Worm (Caenorhabditis elegans) whole organism, young adult: ENCODE measurements around the gene F11C1.10.

ENCODE experiments used
- F23B12.7 ChIP-seq: sonication (generic microtip); optimal IDR thresholded peaks from 2 replicates; lab custom pipeline; 2017; ENCODE audit warnings: missing genetic modification characterization, mild to moderate bottlenecking, missing compliant biosample characterization, antibody characterized with exemption, moderate library complexity; ENCODE audit not compliant: insufficient read depth
- F33H1.4 ChIP-seq: fragments of 200-800 bp; sonication (Bioruptor generic); IDR thresholded peaks from 2 replicates; pipeline ENCODE4 v1.3.6; 2022; ENCODE audit warnings: missing genetic modification reagents, missing genetic modification characterization, missing compliant biosample characterization
- F39B2.1 ChIP-seq: fragments of 200-800 bp; sonication (Bioruptor generic); IDR thresholded peaks from 2 replicates; pipeline ENCODE4 v1.3.6; 2022; ENCODE audit warnings: missing genetic modification reagents, missing genetic modification characterization, missing compliant biosample characterization
- F52B5.7 ChIP-seq: sonication (generic microtip); optimal IDR thresholded peaks from 2 replicates; lab custom pipeline; 2016; ENCODE audit warnings: mild to moderate bottlenecking, missing genetic modification characterization, missing compliant biosample characterization
- K11D2.4 ChIP-seq: fragments of 200-800 bp; sonication (Bioruptor generic); IDR thresholded peaks from 2 replicates; pipeline ENCODE4 v1.3.6; 2022; ENCODE audit warnings: missing genetic modification reagents, missing genetic modification characterization, missing compliant biosample characterization
- K12H6.12 ChIP-seq: fragments of 200-800 bp; sonication (Bioruptor generic); optimal IDR thresholded peaks from 2 replicates; lab custom pipeline; 2018; ENCODE audit warnings: mild to moderate bottlenecking, missing genetic modification characterization, missing compliant biosample characterization
- Y53F4B.3 ChIP-seq: fragments of 200-800 bp; sonication (Bioruptor generic); IDR thresholded peaks from 2 replicates; pipeline ENCODE4 v1.3.6; 2022; ENCODE audit warnings: missing genetic modification reagents, missing genetic modification characterization, missing compliant biosample characterization
- attf-3 ChIP-seq: fragments of 200-800 bp; sonication (Bioruptor generic); conservative IDR thresholded peaks from 2 replicates; pipeline ENCODE4 v1.3.6; 2022; ENCODE audit warnings: missing genetic modification reagents, missing genetic modification characterization, missing compliant biosample characterization
- attf-5 ChIP-seq: fragments of 200-800 bp; sonication (Bioruptor generic); optimal IDR thresholded peaks from 2 replicates; lab custom pipeline; 2018; ENCODE audit warnings: mild to moderate bottlenecking, missing genetic modification characterization, missing compliant biosample characterization
- bed-1 ChIP-seq: fragments of 200-800 bp; sonication (Bioruptor generic); IDR thresholded peaks from 2 replicates; pipeline ENCODE4 v1.3.6; 2022; ENCODE audit warnings: missing genetic modification reagents, missing genetic modification characterization, missing compliant biosample characterization
- cebp-1 ChIP-seq, 2 experiments: fragments of 200-800 bp in 1 of 2; sonication (Bioruptor generic) in 1 of 2; sonication (generic microtip) in 1 of 2; IDR thresholded peaks in 1 of 2; optimal IDR thresholded peaks in 1 of 2; 2 replicates each; pipeline versions ENCODE4 v1.3.6 to Lab custom; 2017 to 2022; ENCODE audit warnings: missing compliant biosample characterization in 2 of 2, missing genetic modification characterization in 2 of 2, mild to moderate bottlenecking in 1 of 2, missing genetic modification reagents in 1 of 2, moderate library complexity in 1 of 2
- ceh-100 ChIP-seq: fragments of 200-800 bp; sonication (Bioruptor generic); IDR thresholded peaks from 2 replicates; pipeline ENCODE4 v1.3.6; 2022; ENCODE audit warnings: missing genetic modification reagents, missing genetic modification characterization, missing compliant biosample characterization
- ceh-27 ChIP-seq: fragments of 200-800 bp; sonication (Bioruptor generic); optimal IDR thresholded peaks from 2 replicates; lab custom pipeline; 2018; ENCODE audit warnings: mild to moderate bottlenecking, missing genetic modification characterization, moderate library complexity, missing compliant biosample characterization
- chd-7 ChIP-seq: sonication (generic microtip); optimal IDR thresholded peaks from 2 replicates; lab custom pipeline; 2016; ENCODE audit warnings: mild to moderate bottlenecking, missing genetic modification characterization, moderate library complexity, missing compliant biosample characterization
- dox-1 ChIP-seq: fragments of 200-800 bp; sonication (Bioruptor generic); IDR thresholded peaks from 2 replicates; pipeline ENCODE4 v1.3.6; 2022; ENCODE audit warnings: missing genetic modification reagents, missing genetic modification characterization, missing compliant biosample characterization
- egl-18 ChIP-seq: fragments of 200-800 bp; sonication (Bioruptor generic); IDR thresholded peaks from 2 replicates; pipeline ENCODE4 v1.3.6; 2022; ENCODE audit warnings: missing genetic modification reagents, missing genetic modification characterization, missing compliant biosample characterization
- ets-4 ChIP-seq: fragments of 200-800 bp; sonication (Bioruptor generic); optimal IDR thresholded peaks from 2 replicates; lab custom pipeline; 2018; ENCODE audit warnings: mild to moderate bottlenecking, missing genetic modification characterization, missing compliant biosample characterization
- gei-17 ChIP-seq: fragments of 200-800 bp; sonication (Bioruptor generic); optimal IDR thresholded peaks from 2 replicates; lab custom pipeline; 2018; ENCODE audit warnings: mild to moderate bottlenecking, missing genetic modification characterization, missing compliant biosample characterization
- hmg-1.2 ChIP-seq: fragments of 200-800 bp; sonication (Bioruptor generic); IDR thresholded peaks from 2 replicates; pipeline ENCODE4 v1.3.6; 2022; ENCODE audit warnings: missing genetic modification reagents, missing genetic modification characterization, missing compliant biosample characterization
- hmg-20 ChIP-seq: fragments of 200-800 bp; sonication (Bioruptor generic); IDR thresholded peaks from 2 replicates; pipeline ENCODE4 v1.3.6; 2022; ENCODE audit warnings: missing genetic modification reagents, missing genetic modification characterization, missing compliant biosample characterization
- lag-1 ChIP-seq: fragments of 200-800 bp; sonication (Bioruptor generic); IDR thresholded peaks from 2 replicates; pipeline ENCODE4 v1.3.6; 2022; ENCODE audit warnings: missing genetic modification reagents, missing genetic modification characterization, missing compliant biosample characterization
- let-526 ChIP-seq: fragments of 200-800 bp; sonication (Bioruptor generic); IDR thresholded peaks from 2 replicates; pipeline ENCODE4 v1.3.6; 2022; ENCODE audit warnings: missing genetic modification reagents, missing genetic modification characterization, missing compliant biosample characterization
- lin-26 ChIP-seq: fragments of 200-800 bp; sonication (Bioruptor generic); IDR thresholded peaks from 2 replicates; pipeline ENCODE4 v1.3.6; 2022; ENCODE audit warnings: missing genetic modification reagents, missing genetic modification characterization, missing compliant biosample characterization
- lin-40 ChIP-seq: sonication (generic microtip); optimal IDR thresholded peaks from 2 replicates; lab custom pipeline; 2016; ENCODE audit warnings: missing genetic modification characterization, mild to moderate bottlenecking, missing compliant biosample characterization, missing genotype, missing genetic modification reagents
- madf-6 ChIP-seq: fragments of 200-800 bp; sonication (Bioruptor generic); IDR thresholded peaks from 2 replicates; pipeline ENCODE4 v1.3.6; 2022; ENCODE audit warnings: missing genetic modification reagents, missing genetic modification characterization, missing compliant biosample characterization
- mcd-1 ChIP-seq: fragments of 200-800 bp; sonication (Bioruptor generic); IDR thresholded peaks from 2 replicates; pipeline ENCODE4 v1.3.6; 2022; ENCODE audit warnings: missing genetic modification reagents, missing genetic modification characterization, missing compliant biosample characterization
- mes-4 ChIP-seq: sonication (generic microtip); optimal IDR thresholded peaks from 2 replicates; lab custom pipeline; 2016; ENCODE audit warnings: missing genotype, missing genetic modification characterization, missing compliant biosample characterization
- nhr-27 ChIP-seq: fragments of 200-800 bp; sonication (Bioruptor generic); optimal IDR thresholded peaks from 2 replicates; lab custom pipeline; 2018; ENCODE audit warnings: mild to moderate bottlenecking, missing genetic modification characterization, moderate library complexity, missing compliant biosample characterization
- nhr-80 ChIP-seq: sonication (generic microtip); optimal IDR thresholded peaks from 2 replicates; lab custom pipeline; 2016; ENCODE audit warnings: missing genetic modification characterization, missing compliant biosample characterization
- pbrm-1 ChIP-seq: fragments of 200-800 bp; sonication (Bioruptor generic); IDR thresholded peaks from 2 replicates; pipeline ENCODE4 v1.3.6; 2022; ENCODE audit warnings: missing genetic modification reagents, missing genetic modification characterization, missing compliant biosample characterization
- pha-4 ChIP-seq: fragments of 150-350 bp; sonication (generic microtip); optimal IDR thresholded peaks from 2 replicates; lab custom pipeline; 2014; ENCODE audit warnings: missing biosample characterization, missing genetic modification reagents, missing genetic modification characterization
- rcor-1 ChIP-seq: fragments of 200-800 bp; sonication (Bioruptor generic); IDR thresholded peaks from 2 replicates; pipeline ENCODE4 v1.3.6; 2022; ENCODE audit warnings: missing genetic modification reagents, missing genetic modification characterization, missing compliant biosample characterization
- rpc-1 ChIP-seq, 2 experiments: fragments of 150-350 bp in 1 of 2; sonication (generic microtip) in 1 of 2; optimal IDR thresholded peaks; 2 replicates each; lab custom pipeline; 2014 to 2018; ENCODE audit warnings: missing biosample characterization in 1 of 2, missing genetic modification characterization in 1 of 2, missing genetic modification reagents in 1 of 2, missing genotype in 1 of 2
- tbp1 ChIP-seq: fragments of 200-800 bp; sonication (Bioruptor generic); optimal IDR thresholded peaks from 2 replicates; lab custom pipeline; 2018; ENCODE audit warnings: mild to moderate bottlenecking, missing genetic modification characterization, missing compliant biosample characterization
- tbx-9 ChIP-seq: sonication (generic microtip); optimal IDR thresholded peaks from 2 replicates; lab custom pipeline; 2016; ENCODE audit warnings: borderline replicate concordance, missing genetic modification characterization, inconsistent platforms, missing compliant biosample characterization
- tlf-1 ChIP-seq: fragments of 200-800 bp; sonication (Bioruptor generic); optimal IDR thresholded peaks from 2 replicates; lab custom pipeline; 2018; ENCODE audit warnings: mild to moderate bottlenecking, missing genetic modification characterization, missing compliant biosample characterization
- xnd-1 ChIP-seq: sonication (generic microtip); optimal IDR thresholded peaks from 2 replicates; lab custom pipeline; 2016; ENCODE audit warnings: missing genotype, missing genetic modification reagents, missing genetic modification characterization, missing compliant biosample characterization
- zfh-2 ChIP-seq: fragments of 200-800 bp; sonication (Bioruptor generic); conservative IDR thresholded peaks from 2 replicates; pipeline ENCODE4 v1.3.6; 2022; ENCODE audit warnings: missing genetic modification reagents, missing genetic modification characterization, missing compliant biosample characterization
- zim-3 ChIP-seq: sonication (generic microtip); optimal IDR thresholded peaks from 2 replicates; lab custom pipeline; 2017; ENCODE audit warnings: mild to moderate bottlenecking, missing genetic modification characterization, moderate library complexity, missing compliant biosample characterization
- ztf-18 ChIP-seq: sonication (generic microtip); optimal IDR thresholded peaks from 2 replicates; lab custom pipeline; 2016; ENCODE audit warnings: missing genotype, mild to moderate bottlenecking, missing genetic modification characterization, missing compliant biosample characterization
- ztf-25 ChIP-seq: fragments of 200-800 bp; sonication (Bioruptor generic); IDR thresholded peaks from 2 replicates; pipeline ENCODE4 v1.3.6; 2022; ENCODE audit warnings: missing genetic modification reagents, missing genetic modification characterization, missing compliant biosample characterization
- ztf-6 ChIP-seq: fragments of 200-800 bp; sonication (Bioruptor generic); IDR thresholded peaks from 2 replicates; pipeline ENCODE4 v1.3.6; 2022; ENCODE audit warnings: missing genetic modification reagents, missing genetic modification characterization, missing compliant biosample characterization

The F11C1.10 gene

DNA sequence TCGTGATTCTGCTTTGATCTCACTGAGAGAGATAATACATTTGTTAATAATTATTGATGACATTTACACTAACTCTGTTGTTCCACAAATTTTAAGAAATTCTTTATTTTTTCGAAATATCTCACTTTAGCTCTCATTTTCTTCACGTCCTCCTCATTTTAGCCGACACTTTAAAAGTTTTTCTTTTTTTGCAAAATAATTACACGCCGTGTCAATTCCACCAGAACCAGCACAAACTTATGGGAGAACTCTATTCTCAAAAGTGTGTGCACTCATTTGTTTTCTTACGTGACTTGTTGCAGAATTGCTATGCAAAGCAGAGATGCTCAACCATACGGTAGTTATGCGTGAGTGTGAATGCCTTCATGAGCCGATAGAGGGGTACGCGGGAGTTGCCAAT, 11.7 kb upstream of the F11C1.10 start, which contains the start of gene frpr-2:
Gene frpr-2 (plus strand): TSS at position 301 of the 400 bp plus-strand sequence.
- TF ChIP-seq pha-4 (tag; lab: Kevin White, UChicago) (no peak), zim-3 (no peak), ets-4 (GFP tag; lab: Kevin White, UChicago) (no peak), lag-1 (GFP tag; lab: Robert Waterston, UW) (no peak), tlf-1 (GFP tag; lab: Kevin White, UChicago) (no peak), rpc-1 (optimal IDR thresholded peaks at IDR 0.05; lab: Kevin White, UChicago) (no peak), rpc-1 (tag; optimal IDR thresholded peaks at IDR 0.05; lab: Kevin White, UChicago) (no peak), Y53F4B.3 (GFP tag; lab: Robert Waterston, UW) (no peak), attf-3 (GFP tag; lab: Robert Waterston, UW) (no peak), F33H1.4 (no peak), nhr-27 (tag; lab: Kevin White, UChicago) (no peak), hmg-20 (GFP tag; lab: Robert Waterston, UW) (no peak)
- TF ChIP-seq, all 124 proteins: peak for 0

DNA sequence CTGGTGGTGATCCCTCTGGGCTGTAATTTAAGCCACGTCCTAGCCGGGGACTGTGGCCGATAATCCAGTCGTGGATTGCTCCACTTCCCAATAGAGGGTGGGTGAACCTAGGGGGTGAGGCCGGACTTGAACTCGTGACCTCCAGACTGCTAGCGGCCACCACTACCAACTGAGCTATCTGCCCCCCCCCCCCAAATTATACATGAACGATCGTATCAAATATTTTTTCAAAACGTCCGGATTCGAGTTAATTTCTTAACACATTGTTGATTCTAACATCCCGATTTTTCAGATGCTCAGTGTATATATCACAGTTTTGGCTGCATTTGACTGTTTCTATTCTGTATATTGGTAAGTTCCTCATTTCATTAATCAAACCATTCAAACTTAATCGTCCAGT, 9.8 kb upstream of the F11C1.10 start:
- TF ChIP-seq rpc-1 (optimal IDR thresholded peaks at IDR 0.05; lab: Kevin White, UChicago): peak; percentile 3
- peak; percentile 56 for TF ChIP-seq rpc-1 (tag; optimal IDR thresholded peaks at IDR 0.05; lab: Kevin White, UChicago)
- TF ChIP-seq, all 124 proteins: peak for 1; not testable (repeated sequence) for 123

DNA sequence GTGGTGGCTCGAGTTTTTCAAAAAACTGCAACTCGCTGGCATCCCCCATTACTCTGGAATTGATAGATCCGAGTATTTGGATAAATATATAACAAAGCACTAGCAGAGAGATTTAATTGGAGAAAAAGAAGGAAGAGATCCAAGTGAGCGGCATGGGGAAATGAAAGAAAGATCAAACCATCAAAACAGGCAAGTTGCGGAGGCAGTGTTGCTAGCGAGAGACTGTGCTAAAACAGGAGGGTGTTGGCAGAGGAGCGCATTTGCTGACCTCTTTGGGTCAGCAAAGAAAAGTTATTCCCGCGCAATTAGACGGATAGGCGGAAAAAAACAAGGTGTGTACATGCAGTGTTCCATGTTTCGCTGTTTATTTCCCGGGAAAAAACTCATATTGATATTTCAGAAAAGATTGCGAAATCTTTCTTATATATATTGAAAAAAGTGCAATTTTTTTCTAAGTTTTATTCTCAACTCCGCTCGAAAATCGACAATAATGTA, 1.2 kb upstream of the F11C1.10 start, which contains the start of gene ppk-3:
Gene ppk-3 (minus strand): TSS at position 51 of the 495 bp plus-strand sequence.
- 0 out of 2 replicates have a peak, but pooled peaks have one; percentile 25 for TF ChIP-seq let-526
- TF ChIP-seq cebp-1 (GFP tag; IDR thresholded peaks at IDR 0.05; lab: Robert Waterston, UW): peak; percentile 36; the same call in 1 of the 2 replicates
- peak; percentile 92 for TF ChIP-seq cebp-1 (tag; optimal IDR thresholded peaks at IDR 0.05; lab: Kevin White, UChicago)
- TF ChIP-seq attf-5 (GFP tag; lab: Kevin White, UChicago): peak; percentile 3
- peak; percentile 72 for TF ChIP-seq dox-1 (GFP tag; lab: Robert Waterston, UW)
- TF ChIP-seq xnd-1 (tag; lab: Kevin White, UChicago): no peak
- no peak for TF ChIP-seq ztf-25 (GFP tag; lab: Robert Waterston, UW)
- peak; percentile 9 for TF ChIP-seq tbp1 (GFP tag; lab: Kevin White, UChicago)
- TF ChIP-seq F39B2.1 (GFP tag; lab: Robert Waterston, UW): no peak
- TF ChIP-seq tbx-9 (tag; lab: Kevin White, UChicago): no peak
- no peak for TF ChIP-seq egl-18 (GFP tag; lab: Robert Waterston, UW)
- TF ChIP-seq lin-40 (tag; lab: Kevin White, UChicago): peak; percentile 67
- peak; percentile 37 for TF ChIP-seq ceh-27 (GFP tag; lab: Kevin White, UChicago)
- no peak for TF ChIP-seq ztf-18 (tag; lab: Kevin White, UChicago)
- TF ChIP-seq ztf-6 (GFP tag; lab: Robert Waterston, UW): 0 out of 2 replicates have a peak, but pooled peaks have one; percentile 58
- TF ChIP-seq F52B5.7 (tag; lab: Kevin White, UChicago): no peak
- TF ChIP-seq chd-7: no peak
- peak; percentile 15 for TF ChIP-seq F23B12.7 (tag; lab: Kevin White, UChicago)
- TF ChIP-seq zfh-2 (GFP tag; lab: Robert Waterston, UW): peak; percentile 55; the same call in 1 of the 2 replicates
- 0 out of 2 replicates have a peak, but pooled peaks have one; percentile 27 for TF ChIP-seq K11D2.4
- TF ChIP-seq rpc-1 (optimal IDR thresholded peaks at IDR 0.05; lab: Kevin White, UChicago): no peak
- TF ChIP-seq rpc-1 (tag; optimal IDR thresholded peaks at IDR 0.05; lab: Kevin White, UChicago): no peak
- peak; percentile 32 for TF ChIP-seq K12H6.12 (tag; lab: Kevin White, UChicago)
- 0 out of 2 replicates have a peak, but pooled peaks have one; percentile 32 for TF ChIP-seq pbrm-1 (GFP tag; lab: Robert Waterston, UW)
- TF ChIP-seq gei-17: peak; percentile 10
- TF ChIP-seq madf-6: peak; percentile 30; the same call in 1 of the 2 replicates
- 0 out of 2 replicates have a peak, but pooled peaks have one; percentile 25 for TF ChIP-seq rcor-1 (GFP tag; lab: Robert Waterston, UW)
- no peak for TF ChIP-seq mes-4 (tag; lab: Kevin White, UChicago)
- TF ChIP-seq ceh-100 (GFP tag; lab: Robert Waterston, UW): no peak
- TF ChIP-seq tlf-1 (GFP tag; lab: Kevin White, UChicago): no peak
- TF ChIP-seq hmg-1.2 (GFP tag; lab: Robert Waterston, UW): peak; percentile 92
- 0 out of 2 replicates have a peak, but pooled peaks have one; percentile 56 for TF ChIP-seq lin-26 (GFP tag; lab: Robert Waterston, UW)
- TF ChIP-seq mcd-1 (GFP tag; lab: Robert Waterston, UW): peak; percentile 97
- no peak for TF ChIP-seq bed-1 (GFP tag; lab: Robert Waterston, UW)
- peak; percentile 22 for TF ChIP-seq nhr-80 (tag; lab: Kevin White, UChicago)
